Worm (Caenorhabditis elegans): ENCODE results near the gene R03H10.11.

- TF ChIP-seq cebp-2 (GFP tag; IDR thresholded peaks at IDR 0.05) (no peak), K11D2.4 (GFP tag; IDR thresholded peaks at IDR 0.05) (no peak), egl-18 (GFP tag; IDR thresholded peaks at IDR 0.05) (no peak), F49E8.2 (tag; optimal IDR thresholded peaks at IDR 0.05; ENCODE audit: insufficient read depth) (no peak)
Observed at ce11 chrII:4182364-4182763, at the start of gene R03H10.11.

All from whole organism, young adult.